Fruit fly (Drosophila melanogaster): ENCODE results near the gene beta-Spec.
A peak's percentile ranks its signal among the peaks of the same experiment; 100 is the strongest.

DNA sequence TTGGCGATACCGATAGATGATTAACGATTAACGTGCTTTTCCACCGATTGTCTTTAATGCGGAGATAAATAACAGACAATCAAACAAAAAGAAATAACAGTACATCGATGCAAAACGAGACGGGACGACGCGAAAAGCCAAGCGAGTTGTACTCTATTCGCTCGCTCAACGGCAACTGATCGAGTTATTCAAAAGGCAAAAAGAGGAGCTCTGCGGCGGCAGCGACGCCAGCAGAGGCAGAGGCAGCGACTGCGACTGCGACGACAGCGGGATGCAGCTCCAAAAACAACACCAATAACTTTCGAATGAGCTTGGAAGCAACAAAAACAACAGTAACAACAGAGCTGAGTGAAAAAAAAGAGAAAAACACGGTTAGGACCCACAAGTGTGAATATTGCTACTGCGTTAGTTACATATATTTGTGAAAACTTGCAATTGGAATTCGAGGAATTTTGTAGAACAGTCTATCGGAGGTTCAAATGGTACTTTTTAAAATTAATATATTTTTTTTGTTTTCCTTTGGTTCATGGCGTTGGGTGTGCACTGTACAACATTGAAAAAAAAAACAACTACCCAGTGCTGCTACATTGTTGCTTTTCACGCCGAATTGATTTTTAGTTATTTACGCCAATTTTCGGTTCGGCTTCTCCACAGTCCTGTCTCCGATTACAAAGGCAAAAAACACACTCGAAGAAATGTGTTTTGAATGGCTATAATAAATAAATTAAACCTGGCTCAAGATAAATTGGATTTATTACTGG is 25.8 kb downstream of the beta-Spec start:
- no peak for TF ChIP-seq wdn (GFP tag; IDR thresholded peaks at IDR 0.05)
- TF ChIP-seq Dref (GFP tag; IDR thresholded peaks at IDR 0.05): no peak
- peak; percentile 10 for TF ChIP-seq kay (GFP tag; optimal IDR thresholded peaks at IDR 0.05)
- TF ChIP-seq CTCF (GFP tag; optimal IDR thresholded peaks at IDR 0.05): no peak
- TF ChIP-seq E2f1 (GFP tag; IDR thresholded peaks at IDR 0.05): peak; percentile 76
- TF ChIP-seq run (tag; optimal IDR thresholded peaks at IDR 0.05): peak; percentile 16
- TF ChIP-seq eve (GFP tag; optimal IDR thresholded peaks at IDR 0.05): no peak
- peak; percentile 86 for TF ChIP-seq Awh (GFP tag; IDR thresholded peaks at IDR 0.05)
- peak; percentile 89 for TF ChIP-seq ttk (GFP tag; IDR thresholded peaks at IDR 0.05)
- no peak for TF ChIP-seq Bdp1 (GFP tag; optimal IDR thresholded peaks at IDR 0.05)
- no peak for TF ChIP-seq CG9817 (tag; optimal IDR thresholded peaks at IDR 0.05)
- TF ChIP-seq CG10366 (GFP tag; IDR thresholded peaks at IDR 0.05): peak; percentile 82
- peak; percentile 89 for TF ChIP-seq sens (GFP tag)
- no peak for TF ChIP-seq CG13894 (tag; optimal IDR thresholded peaks at IDR 0.05)
